Worm (Caenorhabditis elegans) whole organism, L2 larva: ENCODE measurements around the gene rgl-1.

Source experiments
- F13H6.1 ChIP-seq: sonication (generic microtip); optimal IDR thresholded peaks from 2 replicates; lab custom pipeline; 2016; ENCODE audit warnings: missing genetic modification characterization, missing compliant biosample characterization
- Y55F3AM.14 ChIP-seq: fragments of 200-800 bp; sonication (Bioruptor generic); optimal IDR thresholded peaks from 2 replicates; lab custom pipeline; 2018; ENCODE audit warnings: mild to moderate bottlenecking, missing genetic modification characterization, missing compliant biosample characterization
- alr-1 ChIP-seq: fragments of 150-350 bp; optimal IDR thresholded peaks from 2 replicates; lab custom pipeline; 2014; ENCODE audit warnings: missing biosample characterization, missing genetic modification characterization
- aly-2 ChIP-seq: fragments of 150-350 bp; optimal IDR thresholded peaks from 2 replicates; lab custom pipeline; 2014; ENCODE audit warnings: missing biosample characterization, missing genetic modification characterization
- ama-1 ChIP-seq: fragments of 150-350 bp; optimal IDR thresholded peaks from 2 replicates; lab custom pipeline; 2018; ENCODE audit warnings: inconsistent platforms
- blmp-1 ChIP-seq: sonication (generic microtip); optimal IDR thresholded peaks from 2 replicates; lab custom pipeline; 2017; ENCODE audit warnings: missing genetic modification characterization, mild to moderate bottlenecking, missing compliant biosample characterization, antibody characterized with exemption, moderate library complexity; ENCODE audit not compliant: insufficient read depth
- ceh-82 ChIP-seq: fragments of 150-350 bp; optimal IDR thresholded peaks from 2 replicates; lab custom pipeline; 2014; ENCODE audit warnings: missing biosample characterization, missing genetic modification characterization
- crh-2 ChIP-seq: sonication (generic microtip); optimal IDR thresholded peaks from 2 replicates; lab custom pipeline; 2017; ENCODE audit warnings: missing biosample characterization, missing genetic modification characterization
- dmd-4 ChIP-seq: sonication (generic microtip); optimal IDR thresholded peaks from 2 replicates; lab custom pipeline; 2017; ENCODE audit warnings: missing biosample characterization, missing genetic modification characterization
- egl-27 ChIP-seq: sonication (generic microtip); optimal IDR thresholded peaks from 3 replicates; lab custom pipeline; 2017; ENCODE audit warnings: missing biosample characterization, missing genetic modification reagents, missing genetic modification characterization
- elt-3 ChIP-seq: sonication (generic microtip); optimal IDR thresholded peaks from 2 replicates; lab custom pipeline; 2017; ENCODE audit warnings: missing biosample characterization, missing genetic modification characterization
- fos-1 ChIP-seq: fragments of 150-350 bp; optimal IDR thresholded peaks from 2 replicates; lab custom pipeline; 2014; ENCODE audit warnings: missing biosample characterization, missing genetic modification characterization
- lin-11 ChIP-seq: fragments of 150-350 bp; sonication (generic microtip); optimal IDR thresholded peaks from 2 replicates; lab custom pipeline; 2014; ENCODE audit warnings: missing biosample characterization, missing genetic modification characterization, inconsistent platforms, mixed read lengths
- lin-13 ChIP-seq: fragments of 150-350 bp; optimal IDR thresholded peaks from 2 replicates; lab custom pipeline; 2014; ENCODE audit warnings: missing biosample characterization, missing genetic modification reagents, missing genetic modification characterization
- lsy-2 ChIP-seq, 2 experiments: fragments of 150-350 bp in 1 of 2; sonication (generic microtip) in 1 of 2; optimal IDR thresholded peaks; 2 replicates each; lab custom pipeline; 2014 to 2017; ENCODE audit warnings: missing biosample characterization in 2 of 2, missing genetic modification characterization in 2 of 2
- mab-5 ChIP-seq: fragments of 150-350 bp; optimal IDR thresholded peaks from 2 replicates; lab custom pipeline; 2014; ENCODE audit warnings: missing biosample characterization, missing genetic modification characterization
- mdl-1 ChIP-seq, 2 experiments: fragments of 150-350 bp in 1 of 2; sonication (generic microtip) in 1 of 2; optimal IDR thresholded peaks; 2 replicates each; lab custom pipeline; 2017; ENCODE audit warnings: missing biosample characterization in 2 of 2, missing genetic modification characterization in 2 of 2
- nhr-11 ChIP-seq: fragments of 150-350 bp; optimal IDR thresholded peaks from 2 replicates; lab custom pipeline; 2014; ENCODE audit warnings: missing biosample characterization, missing genetic modification characterization
- nhr-12 ChIP-seq: fragments of 150-350 bp; optimal IDR thresholded peaks from 2 replicates; lab custom pipeline; 2014; ENCODE audit warnings: missing biosample characterization, missing genetic modification characterization
- nhr-129 ChIP-seq: fragments of 150-350 bp; optimal IDR thresholded peaks from 2 replicates; lab custom pipeline; 2014; ENCODE audit warnings: missing biosample characterization, missing genetic modification characterization
- nhr-21 ChIP-seq: fragments of 150-350 bp; optimal IDR thresholded peaks from 2 replicates; lab custom pipeline; 2014; ENCODE audit warnings: missing biosample characterization, missing genetic modification characterization
- nhr-23 ChIP-seq: fragments of 150-350 bp; optimal IDR thresholded peaks from 2 replicates; lab custom pipeline; 2014; ENCODE audit warnings: missing biosample characterization, missing genetic modification reagents, missing genetic modification characterization
- nhr-25 ChIP-seq: fragments of 150-350 bp; sonication (generic microtip); optimal IDR thresholded peaks from 3 replicates; lab custom pipeline; 2014; ENCODE audit warnings: missing biosample characterization, missing genetic modification characterization
- nhr-77 ChIP-seq: fragments of 150-350 bp; optimal IDR thresholded peaks from 2 replicates; lab custom pipeline; 2014; ENCODE audit warnings: missing biosample characterization, missing genetic modification characterization
- peb-1 ChIP-seq: fragments of 150-350 bp; optimal IDR thresholded peaks from 2 replicates; lab custom pipeline; 2014; ENCODE audit warnings: missing biosample characterization, missing genetic modification characterization
- sem-4 ChIP-seq: fragments of 150-350 bp; optimal IDR thresholded peaks from 2 replicates; lab custom pipeline; 2014; ENCODE audit warnings: missing biosample characterization, missing genetic modification reagents, missing genetic modification characterization
- skn-1 ChIP-seq: sonication (generic microtip); optimal IDR thresholded peaks from 2 replicates; lab custom pipeline; 2017; ENCODE audit warnings: missing biosample characterization, missing genetic modification characterization
- sma-3 ChIP-seq: sonication (generic microtip); optimal IDR thresholded peaks from 2 replicates; lab custom pipeline; 2016; ENCODE audit warnings: missing genetic modification reagents, missing genetic modification characterization, missing compliant biosample characterization
- sma-9 ChIP-seq, 2 experiments: fragments of 150-350 bp in 1 of 2; sonication (generic microtip) in 1 of 2; optimal IDR thresholded peaks; 2 replicates each; lab custom pipeline; 2014 to 2016; ENCODE audit warnings: missing genetic modification characterization in 2 of 2, mild to moderate bottlenecking in 1 of 2, missing biosample characterization in 1 of 2, missing compliant biosample characterization in 1 of 2, missing genetic modification reagents in 1 of 2, moderate library complexity in 1 of 2
- snpc-4 ChIP-seq: fragments of 150-350 bp; optimal IDR thresholded peaks from 2 replicates; lab custom pipeline; 2014; ENCODE audit warnings: missing biosample characterization, missing genetic modification characterization
- unc-39 ChIP-seq: fragments of 150-350 bp; optimal IDR thresholded peaks from 2 replicates; lab custom pipeline; 2014; ENCODE audit warnings: missing biosample characterization, missing genetic modification characterization
- unc-55 ChIP-seq: fragments of 150-350 bp; sonication (generic microtip); optimal IDR thresholded peaks from 3 replicates; lab custom pipeline; 2014; ENCODE audit warnings: missing biosample characterization, missing genetic modification reagents, missing genetic modification characterization
- zag-1 ChIP-seq: fragments of 150-350 bp; optimal IDR thresholded peaks from 2 replicates; lab custom pipeline; 2014; ENCODE audit warnings: missing biosample characterization, missing genetic modification characterization
- ztf-1 ChIP-seq: fragments of 200-800 bp; sonication (Bioruptor generic); conservative IDR thresholded peaks from 2 replicates; pipeline ENCODE4 v1.3.6; 2022; ENCODE audit warnings: missing genetic modification characterization, missing compliant biosample characterization
- ztf-4 ChIP-seq: fragments of 150-350 bp; optimal IDR thresholded peaks from 2 replicates; lab custom pipeline; 2014; ENCODE audit warnings: missing biosample characterization, missing genetic modification characterization

The rgl-1 gene

DNA sequence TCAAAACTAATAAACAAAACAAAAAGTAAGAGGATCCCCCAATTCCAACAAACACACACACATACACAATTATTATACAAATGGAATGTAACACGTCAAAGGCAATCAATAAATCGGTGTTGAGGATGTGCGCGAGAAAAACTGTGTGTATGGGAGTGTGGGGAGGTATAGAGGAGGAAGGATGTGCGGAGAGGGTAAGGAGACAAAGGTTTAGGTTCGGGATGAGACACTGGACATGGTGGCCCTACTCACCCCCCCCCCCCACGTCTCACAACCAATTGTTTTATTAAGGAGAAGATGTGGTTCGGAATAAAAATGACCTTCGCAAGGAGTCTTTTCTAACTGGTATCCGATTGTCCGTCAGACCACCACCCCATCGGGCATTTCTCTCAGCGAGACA lies 3.0 kb upstream of the rgl-1 start:
- no peak for TF ChIP-seq peb-1 (tag; lab: Kevin White, UChicago)
- TF ChIP-seq mdl-1 (tag; optimal IDR thresholded peaks at IDR 0.05; lab: Kevin White, UChicago), result no peak
- TF ChIP-seq aly-2, result no peak
- TF ChIP-seq egl-27, result no peak
- TF ChIP-seq nhr-11 (tag; lab: Kevin White, UChicago), result no peak
- no peak for TF ChIP-seq nhr-129 (tag; lab: Kevin White, UChicago)
- TF ChIP-seq snpc-4 (tag; lab: Kevin White, UChicago), result no peak
- no peak for TF ChIP-seq mab-5 (tag; lab: Kevin White, UChicago)

DNA sequence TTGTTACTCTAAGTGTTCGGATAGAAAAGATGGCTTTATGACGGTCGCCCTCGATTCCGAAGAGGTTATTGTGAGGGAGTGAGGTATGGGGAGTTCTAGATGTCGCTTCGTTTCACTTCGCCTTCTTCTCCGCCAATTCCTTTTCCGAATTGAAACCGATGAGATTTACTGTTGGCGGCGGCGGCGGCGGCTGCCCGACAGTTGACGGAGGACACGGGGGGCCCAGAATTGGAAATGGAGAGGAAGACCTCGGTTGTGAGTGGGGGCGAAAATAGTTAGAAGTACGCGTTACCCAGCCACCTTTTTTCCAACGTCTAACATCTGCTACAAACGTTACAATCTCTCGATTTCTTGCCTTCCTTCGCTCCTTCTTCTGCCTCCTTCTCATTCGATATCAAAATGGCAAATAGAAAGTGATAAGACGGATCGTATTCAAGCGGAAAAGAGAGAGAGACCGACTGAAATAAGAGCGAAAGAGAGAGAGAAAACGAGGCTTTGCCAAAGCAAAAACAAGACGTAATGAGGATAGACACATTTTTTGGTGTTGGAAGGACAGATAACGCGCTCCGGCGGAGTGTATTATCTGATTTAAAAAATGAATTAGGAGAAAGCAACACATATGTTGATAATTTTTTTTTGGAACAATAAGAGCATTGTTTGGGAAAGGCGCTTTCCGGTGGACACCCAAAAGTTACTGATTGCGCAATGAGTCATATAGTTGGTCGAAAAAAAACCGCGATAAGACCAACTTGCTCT lies 1.9 kb downstream of the rgl-1 start:
- TF ChIP-seq crh-2, result peak; percentile 14
- TF ChIP-seq blmp-1, result peak; percentile 6
- TF ChIP-seq mdl-1 (tag; optimal IDR thresholded peaks at IDR 0.05; lab: Kevin White, UChicago), result no peak

- TF ChIP-seq elt-3 (tag; lab: Kevin White, UChicago), result no peak
- no peak for TF ChIP-seq lsy-2 (tag; optimal IDR thresholded peaks at IDR 0.05; lab: Kevin White, UChicago)
- no peak for TF ChIP-seq skn-1
Observed at ce11 chrX:3216698-3217097, 3.5 kb downstream of the rgl-1 start.

DNA sequence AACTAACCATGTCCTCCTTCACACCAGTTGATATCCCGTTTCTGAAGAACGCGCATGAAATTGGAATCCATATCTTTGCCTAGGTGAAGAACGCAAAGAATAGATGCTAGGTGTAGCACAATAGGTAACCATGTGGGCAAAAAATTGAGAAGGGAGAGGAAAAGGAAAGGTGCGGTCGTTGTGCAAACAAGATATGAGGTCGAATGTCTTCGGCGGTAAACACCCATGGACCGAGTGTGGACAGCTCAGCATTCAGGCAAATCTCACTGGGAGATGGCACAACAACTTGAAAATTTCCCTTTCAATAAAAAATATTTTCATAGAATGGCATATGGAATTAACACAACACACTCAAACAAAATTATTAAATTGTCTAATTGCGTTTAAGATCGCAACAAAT lies 10.6 kb downstream of the rgl-1 start, which contains the start of gene F28B4.4:
F28B4.4 (minus strand) TSS at position 101 of the 400 bp plus-strand sequence.
- TF ChIP-seq ztf-1 (GFP tag; lab: Robert Waterston, UW), result no peak
- no peak for TF ChIP-seq elt-3 (tag; lab: Kevin White, UChicago)
- TF ChIP-seq nhr-23, result no peak
- no peak for TF ChIP-seq alr-1
- TF ChIP-seq sem-4, result no peak
- TF ChIP-seq ztf-4 (tag; lab: Kevin White, UChicago), result no peak
- TF ChIP-seq ama-1 (lab: Kevin White, UChicago), result no peak
- no peak for TF ChIP-seq F13H6.1 (tag; lab: Kevin White, UChicago)
- TF ChIP-seq skn-1, result no peak
- no peak for TF ChIP-seq sma-3 (GFP tag; lab: Kevin White, UChicago)
- no peak for TF ChIP-seq peb-1 (tag; lab: Kevin White, UChicago)
- no peak for TF ChIP-seq nhr-77 (tag; lab: Kevin White, UChicago)
- no peak for TF ChIP-seq unc-39 (tag; lab: Kevin White, UChicago)
- TF ChIP-seq dmd-4 (tag; lab: Kevin White, UChicago), result no peak
- no peak for TF ChIP-seq lsy-2 (tag; optimal IDR thresholded peaks at IDR 0.05; lab: Kevin White, UChicago)
- no peak for TF ChIP-seq sma-9 (GFP tag; optimal IDR thresholded peaks at IDR 0.05; lab: Kevin White, UChicago)
- TF ChIP-seq sma-9 (tag; optimal IDR thresholded peaks at IDR 0.05; lab: Kevin White, UChicago), result no peak
- no peak for TF ChIP-seq ceh-82 (tag; lab: Kevin White, UChicago)
- no peak for TF ChIP-seq lin-13 (GFP tag; lab: Kevin White, UChicago)

DNA sequence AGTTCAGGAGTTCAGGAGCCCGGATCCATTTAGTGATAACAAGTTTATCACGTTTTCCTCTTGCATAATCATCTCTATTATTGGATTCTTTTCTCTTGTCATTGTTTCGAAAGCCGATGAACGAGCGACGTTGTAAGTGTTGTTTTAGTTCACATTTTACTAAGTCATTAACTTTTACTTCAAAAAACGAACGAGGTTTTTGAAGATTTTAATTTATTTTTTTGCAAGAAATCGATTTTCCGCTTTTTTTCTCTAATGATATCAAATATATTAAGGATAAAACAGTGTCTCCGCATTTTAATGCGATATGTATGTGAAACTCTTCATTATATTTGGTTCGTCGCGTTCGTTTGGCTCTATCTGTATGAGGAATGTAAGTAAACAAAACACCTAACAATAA lies 15.4 kb downstream of the rgl-1 start, which contains the start of gene F28B4.1:
F28B4.1 (plus strand) TSS at position 301 of the 400 bp plus-strand sequence.
- no peak for TF ChIP-seq mdl-1 (tag; optimal IDR thresholded peaks at IDR 0.05; lab: Kevin White, UChicago)
- TF ChIP-seq nhr-21 (tag; lab: Kevin White, UChicago), result no peak
- TF ChIP-seq sma-3 (GFP tag; lab: Kevin White, UChicago), result no peak
- no peak for TF ChIP-seq nhr-25 (tag; lab: Kevin White, UChicago)
- TF ChIP-seq zag-1 (tag; lab: Kevin White, UChicago), result no peak
- TF ChIP-seq lin-11 (tag; lab: Kevin White, UChicago), result no peak
- TF ChIP-seq nhr-12, result no peak
- TF ChIP-seq Y55F3AM.14 (GFP tag; lab: Kevin White, UChicago), result no peak
- TF ChIP-seq nhr-11 (tag; lab: Kevin White, UChicago), result no peak
- TF ChIP-seq ceh-82 (tag; lab: Kevin White, UChicago), result no peak
- TF ChIP-seq lsy-2 (tag; optimal IDR thresholded peaks at IDR 0.05; lab: Kevin White, UChicago), result no peak
- TF ChIP-seq lin-13 (GFP tag; lab: Kevin White, UChicago), result no peak
- TF ChIP-seq fos-1 (tag; lab: Kevin White, UChicago), result no peak
- no peak for TF ChIP-seq egl-27
- TF ChIP-seq unc-55 (GFP tag; lab: Kevin White, UChicago), result no peak
